Fruit fly (Drosophila melanogaster): ENCODE measurements around the gene GCC185.
A peak's percentile ranks its signal among the peaks of the same experiment; 100 is the strongest.

Gene GCC185

DNA sequence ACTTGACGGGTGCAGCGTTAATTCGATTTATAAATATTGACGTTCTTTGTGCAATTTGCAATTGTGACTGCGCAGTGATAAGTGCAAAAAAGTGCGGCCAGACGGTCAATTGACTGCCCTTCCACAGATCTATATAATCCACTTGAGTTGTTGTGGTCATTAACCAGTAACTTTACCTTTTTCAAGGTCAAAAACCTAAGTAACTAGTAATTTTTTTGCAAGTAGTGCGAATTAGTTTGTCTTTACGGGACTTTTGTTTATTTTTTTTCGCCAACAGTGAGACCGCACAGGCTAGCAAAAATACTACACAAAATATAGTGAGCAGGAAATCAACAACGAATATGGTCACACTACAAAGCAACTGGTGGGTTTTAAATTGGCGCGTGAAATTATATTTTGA lies 35.9 kb upstream of the GCC185 start, which contains the start of gene Tango9 (continued):
- no peak for TF ChIP-seq CG9139 (GFP tag; optimal IDR thresholded peaks at IDR 0.05)
- peak; percentile 76 for TF ChIP-seq Eip78C (GFP tag)
- TF ChIP-seq CG4318 (GFP tag; optimal IDR thresholded peaks at IDR 0.05), result no peak
- peak; percentile 59 for TF ChIP-seq CG31627 (GFP tag; optimal IDR thresholded peaks at IDR 0.05)
- TF ChIP-seq CG8319 (GFP tag; optimal IDR thresholded peaks at IDR 0.05), result no peak
- peak; percentile 59 for TF ChIP-seq esn (GFP tag; optimal IDR thresholded peaks at IDR 0.05)
- TF ChIP-seq achi (GFP tag; optimal IDR thresholded peaks at IDR 0.05), result peak; percentile 20
- peak; percentile 25 for TF ChIP-seq CG6808 (GFP tag; optimal IDR thresholded peaks at IDR 0.05)
- 0 out of 2 replicates have a peak, but pooled peaks have one; percentile 25 for TF ChIP-seq CG15336 (GFP tag; IDR thresholded peaks at IDR 0.05)
- TF ChIP-seq Met (GFP tag; optimal IDR thresholded peaks at IDR 0.05), result peak; percentile 58
- TF ChIP-seq salr (GFP tag; optimal IDR thresholded peaks at IDR 0.05), result no peak
- TF ChIP-seq CG10669 (GFP tag; optimal IDR thresholded peaks at IDR 0.05), result peak; percentile 1
- peak; percentile 80 for TF ChIP-seq Sox14 (GFP tag; optimal IDR thresholded peaks at IDR 0.05)
- TF ChIP-seq topi (GFP tag; optimal IDR thresholded peaks at IDR 0.05), result peak; percentile 55
- TF ChIP-seq pdm3 (GFP tag; optimal IDR thresholded peaks at IDR 0.05), result peak; percentile 31
- TF ChIP-seq Eip75B (GFP tag; optimal IDR thresholded peaks at IDR 0.05), result peak; percentile 43
- peak; percentile 29 for TF ChIP-seq vri (GFP tag; optimal IDR thresholded peaks at IDR 0.05)
- no peak for TF ChIP-seq CG8119 (GFP tag; IDR thresholded peaks at IDR 0.05)

DNA sequence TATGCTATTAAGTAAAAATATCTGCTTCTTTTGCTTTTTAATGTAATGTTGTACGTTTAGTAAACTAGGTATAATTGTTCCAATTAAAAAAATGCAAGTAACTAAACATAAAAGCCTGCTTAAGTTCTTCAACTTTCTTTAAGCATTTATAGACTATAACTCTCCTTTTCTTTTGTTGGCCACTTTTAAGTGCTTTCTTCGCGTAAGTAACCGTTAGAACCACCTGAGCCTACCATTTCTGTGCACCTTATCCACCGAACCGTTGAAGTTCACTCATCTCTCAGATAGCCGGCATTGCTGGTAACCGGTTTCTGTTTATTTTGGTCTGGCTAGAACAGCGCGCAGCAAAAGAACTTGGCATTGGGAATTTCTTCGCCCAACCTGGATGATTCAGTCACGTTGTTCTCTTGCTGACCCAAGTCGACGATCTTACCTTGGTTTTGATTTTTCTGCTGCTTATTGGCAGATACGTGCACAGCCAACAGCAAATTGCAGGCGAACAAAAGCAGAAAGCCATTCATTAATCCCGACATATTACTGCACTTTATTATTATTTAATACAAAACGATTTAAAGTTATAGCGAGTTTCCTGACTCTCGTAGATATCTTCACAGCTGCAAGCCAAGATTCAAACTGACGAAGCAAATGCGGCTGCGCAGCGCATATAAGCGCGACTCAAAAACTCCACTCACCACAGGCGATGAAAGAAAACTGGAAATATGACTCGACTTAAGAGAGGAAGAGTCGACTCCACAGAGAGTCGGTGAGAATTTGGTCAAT lies 33.8 kb upstream of the GCC185 start, which contains the start of gene CG10005:
Gene CG10005, minus strand, starts transcription at position 642 of the 780 bp plus-strand sequence.
- TF ChIP-seq OdsH (GFP tag; optimal IDR thresholded peaks at IDR 0.05) (no peak), CG10669 (GFP tag; optimal IDR thresholded peaks at IDR 0.05) (no peak), Met (GFP tag; optimal IDR thresholded peaks at IDR 0.05) (no peak), CG7368 (GFP tag; optimal IDR thresholded peaks at IDR 0.05) (no peak), Lpt (GFP tag; optimal IDR thresholded peaks at IDR 0.05) (no peak), Eip75B (GFP tag; optimal IDR thresholded peaks at IDR 0.05) (peak; percentile 49), salr (GFP tag; optimal IDR thresholded peaks at IDR 0.05) (no peak), dsx (GFP tag; optimal IDR thresholded peaks at IDR 0.05; ENCODE audit: poor library complexity, severe bottlenecking) (peak; percentile 15), CG15336 (GFP tag; IDR thresholded peaks at IDR 0.05) (no peak), CG8319 (GFP tag; optimal IDR thresholded peaks at IDR 0.05) (no peak), Hr39 (GFP tag; optimal IDR thresholded peaks at IDR 0.05) (no peak), CG11294 (GFP tag; IDR thresholded peaks at IDR 0.05) (no peak), lz (GFP tag; optimal IDR thresholded peaks at IDR 0.05) (no peak), CG3919 (GFP tag; optimal IDR thresholded peaks at IDR 0.05) (no peak), CG9139 (GFP tag; optimal IDR thresholded peaks at IDR 0.05) (peak; percentile 59), Sox102F (GFP tag; optimal IDR thresholded peaks at IDR 0.05) (peak; percentile 27), Sox14 (GFP tag; optimal IDR thresholded peaks at IDR 0.05) (no peak), esn (GFP tag; optimal IDR thresholded peaks at IDR 0.05) (no peak), achi (GFP tag; optimal IDR thresholded peaks at IDR 0.05) (no peak), Sox15 (GFP tag; optimal IDR thresholded peaks at IDR 0.05) (no peak), CG6808 (GFP tag; optimal IDR thresholded peaks at IDR 0.05) (no peak), CG4318 (GFP tag; optimal IDR thresholded peaks at IDR 0.05) (no peak), CG3032 (tag; optimal IDR thresholded peaks at IDR 0.05) (no peak), CG6854 (GFP tag; optimal IDR thresholded peaks at IDR 0.05) (peak; percentile 57), Smox (GFP tag; optimal IDR thresholded peaks at IDR 0.05) (no peak), CG6163 (GFP tag; IDR thresholded peaks at IDR 0.05) (no peak), Ets21C (GFP tag; optimal IDR thresholded peaks at IDR 0.05) (no peak), pdm3 (GFP tag; optimal IDR thresholded peaks at IDR 0.05) (no peak), Ets96B (tag; optimal IDR thresholded peaks at IDR 0.05) (no peak), svp (GFP tag) (no peak), CG32006 (GFP tag; optimal IDR thresholded peaks at IDR 0.05) (no peak), spab (GFP tag; optimal IDR thresholded peaks at IDR 0.05) (no peak), CG31627 (GFP tag; optimal IDR thresholded peaks at IDR 0.05) (no peak), fkh (GFP tag; optimal IDR thresholded peaks at IDR 0.05) (no peak), topi (GFP tag; optimal IDR thresholded peaks at IDR 0.05) (peak; percentile 4), acj6 (GFP tag; optimal IDR thresholded peaks at IDR 0.05) (no peak), CG10631 (GFP tag; optimal IDR thresholded peaks at IDR 0.05) (no peak), vri (GFP tag; optimal IDR thresholded peaks at IDR 0.05) (peak; percentile 67), Hr4 (GFP tag; optimal IDR thresholded peaks at IDR 0.05) (no peak), Hr38 (GFP tag; optimal IDR thresholded peaks at IDR 0.05) (no peak), fd59A (GFP tag; optimal IDR thresholded peaks at IDR 0.05) (no peak), dac (GFP tag; optimal IDR thresholded peaks at IDR 0.05) (no peak), Gug (GFP tag; IDR thresholded peaks at IDR 0.05) (no peak), Blimp-1 (GFP tag; optimal IDR thresholded peaks at IDR 0.05) (no peak)

Data from whole organism, prepupa.